Worm (Caenorhabditis elegans) whole organism, mixed stage, embryonic: ENCODE results near the gene Y54F10AR.1.

ENCODE experiments used
- M03D4.4 ChIP-seq: sonication (generic microtip); optimal IDR thresholded peaks from 2 replicates; lab custom pipeline; 2017; ENCODE audit warnings: mild to moderate bottlenecking, missing genetic modification characterization, missing compliant biosample characterization
- bed-3 ChIP-seq: fragments of 200-800 bp; sonication (Bioruptor generic); optimal IDR thresholded peaks from 3 replicates; lab custom pipeline; 2018; ENCODE audit warnings: mild to moderate bottlenecking, missing genetic modification characterization, moderate library complexity, missing compliant biosample characterization
- blmp-1 ChIP-seq: fragments of 150-350 bp; optimal IDR thresholded peaks from 2 replicates; lab custom pipeline; 2014; ENCODE audit warnings: missing biosample characterization, missing genetic modification characterization
- ceh-39 ChIP-seq: fragments of 150-350 bp; optimal IDR thresholded peaks from 2 replicates; lab custom pipeline; 2014; ENCODE audit warnings: missing biosample characterization, missing genetic modification characterization
- ceh-43 ChIP-seq: fragments of 200-800 bp; sonication (Bioruptor generic); optimal IDR thresholded peaks from 2 replicates; lab custom pipeline; 2018; ENCODE audit warnings: mild to moderate bottlenecking, missing genetic modification characterization, moderate library complexity, missing compliant biosample characterization
- ceh-83 ChIP-seq: fragments of 200-800 bp; sonication (Bioruptor generic); optimal IDR thresholded peaks from 2 replicates; lab custom pipeline; 2018; ENCODE audit warnings: mild to moderate bottlenecking, missing genetic modification characterization, missing compliant biosample characterization
- ces-1 ChIP-seq: fragments of 150-350 bp; optimal IDR thresholded peaks from 2 replicates; lab custom pipeline; 2014; ENCODE audit warnings: missing biosample characterization, missing genetic modification reagents, missing genetic modification characterization
- cnd-1 ChIP-seq: fragments of 200-800 bp; sonication (Bioruptor generic); optimal IDR thresholded peaks from 2 replicates; lab custom pipeline; 2018; ENCODE audit warnings: mild to moderate bottlenecking, missing genetic modification characterization, missing compliant biosample characterization
- drap-1 ChIP-seq: fragments of 200-800 bp; sonication (Bioruptor generic); optimal IDR thresholded peaks from 3 replicates; lab custom pipeline; 2018; ENCODE audit warnings: mild to moderate bottlenecking, missing genetic modification characterization, missing compliant biosample characterization
- elt-1 ChIP-seq: sonication (generic microtip); optimal IDR thresholded peaks from 2 replicates; lab custom pipeline; 2017; ENCODE audit warnings: missing genetic modification characterization, mild to moderate bottlenecking, missing compliant biosample characterization, antibody characterized with exemption, moderate library complexity, borderline replicate concordance; ENCODE audit not compliant: insufficient read depth
- elt-3 ChIP-seq: fragments of 150-350 bp; optimal IDR thresholded peaks from 2 replicates; lab custom pipeline; 2014; ENCODE audit warnings: missing biosample characterization, missing genetic modification characterization
- flh-1 ChIP-seq: fragments of 200-800 bp; sonication (Bioruptor generic); optimal IDR thresholded peaks from 2 replicates; lab custom pipeline; 2018; ENCODE audit warnings: mild to moderate bottlenecking, missing genetic modification characterization, moderate library complexity, missing compliant biosample characterization
- hlh-1 ChIP-seq: fragments of 150-350 bp; optimal IDR thresholded peaks from 2 replicates; lab custom pipeline; 2014; ENCODE audit warnings: missing biosample characterization, missing genetic modification reagents, missing genetic modification characterization
- lin-13 ChIP-seq: fragments of 150-350 bp; optimal IDR thresholded peaks from 2 replicates; lab custom pipeline; 2014; ENCODE audit warnings: missing biosample characterization, missing genetic modification characterization
- lin-32 ChIP-seq: fragments of 200-800 bp; sonication (Bioruptor generic); optimal IDR thresholded peaks from 2 replicates; lab custom pipeline; 2018; ENCODE audit warnings: mild to moderate bottlenecking, missing genetic modification characterization, missing compliant biosample characterization
- mab-5 ChIP-seq: fragments of 150-350 bp; optimal IDR thresholded peaks from 2 replicates; lab custom pipeline; 2014; ENCODE audit warnings: missing biosample characterization, missing genetic modification characterization
- mep-1 ChIP-seq: fragments of 150-350 bp; optimal IDR thresholded peaks from 2 replicates; lab custom pipeline; 2017; ENCODE audit warnings: missing biosample characterization, missing genetic modification reagents, missing genetic modification characterization, inconsistent platforms
- mls-2 ChIP-seq: sonication (generic microtip); optimal IDR thresholded peaks from 2 replicates; lab custom pipeline; 2016; ENCODE audit warnings: mild to moderate bottlenecking, missing genetic modification characterization, moderate library complexity, missing compliant biosample characterization
- nhr-12 ChIP-seq: fragments of 150-350 bp; optimal IDR thresholded peaks from 2 replicates; lab custom pipeline; 2014; ENCODE audit warnings: missing biosample characterization, missing genetic modification characterization
- nhr-237 ChIP-seq: fragments of 150-350 bp; optimal IDR thresholded peaks from 2 replicates; lab custom pipeline; 2014; ENCODE audit warnings: missing biosample characterization, missing genetic modification characterization
- nhr-28 ChIP-seq: fragments of 150-350 bp; optimal IDR thresholded peaks from 2 replicates; lab custom pipeline; 2014; ENCODE audit warnings: missing biosample characterization, missing genetic modification characterization
- pha-4 ChIP-seq: fragments of 150-350 bp; optimal IDR thresholded peaks from 2 replicates; lab custom pipeline; 2018; ENCODE audit warnings: missing biosample characterization, missing genetic modification reagents, missing genetic modification characterization
- sem-2 ChIP-seq: fragments of 200-800 bp; sonication (Bioruptor generic); optimal IDR thresholded peaks from 2 replicates; lab custom pipeline; 2018; ENCODE audit warnings: mild to moderate bottlenecking, missing genetic modification characterization, missing compliant biosample characterization
- snpc-4 ChIP-seq: fragments of 150-350 bp; optimal IDR thresholded peaks from 2 replicates; lab custom pipeline; 2014; ENCODE audit warnings: missing biosample characterization, missing genetic modification characterization
- sptf-1 ChIP-seq: sonication (generic microtip); optimal IDR thresholded peaks from 2 replicates; lab custom pipeline; 2017; ENCODE audit warnings: mild to moderate bottlenecking, missing genetic modification characterization, moderate library complexity, missing compliant biosample characterization
- unc-39 ChIP-seq: fragments of 150-350 bp; optimal IDR thresholded peaks from 2 replicates; lab custom pipeline; 2014; ENCODE audit warnings: missing biosample characterization, missing genetic modification characterization
- zip-8 ChIP-seq: fragments of 150-350 bp; optimal IDR thresholded peaks from 2 replicates; lab custom pipeline; 2014; ENCODE audit warnings: missing biosample characterization, missing genetic modification characterization
- ztf-11 ChIP-seq: fragments of 150-350 bp; optimal IDR thresholded peaks from 2 replicates; lab custom pipeline; 2014; ENCODE audit warnings: missing biosample characterization, missing genetic modification characterization

Gene Y54F10AR.1

DNA sequence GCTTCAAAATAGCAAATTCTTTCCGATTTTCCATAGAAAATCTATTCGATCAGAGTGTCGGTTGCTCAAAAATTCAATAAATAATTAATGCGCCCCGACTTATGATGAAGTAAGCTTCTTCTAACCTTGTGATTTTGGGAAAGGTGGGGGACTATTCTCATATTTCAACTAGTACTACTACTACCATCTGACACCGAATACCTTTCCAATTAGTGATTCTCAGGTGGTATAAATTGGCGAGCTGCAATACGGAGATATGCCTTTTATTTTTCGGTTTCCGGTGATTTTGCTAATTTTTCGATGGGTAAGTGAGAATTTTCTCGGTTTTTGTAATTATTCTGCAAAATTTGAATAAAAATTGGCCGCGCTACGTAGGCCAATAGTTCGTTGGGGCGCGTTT is 14.1 kb downstream of the Y54F10AR.1 start, which contains the start of gene nhr-239:
nhr-239 (plus strand) TSS at position 301 of the 400 bp plus-strand sequence.
- TF ChIP-seq ceh-43 (GFP tag; lab: Kevin White, UChicago) (no peak), ceh-39 (tag; lab: Kevin White, UChicago) (no peak), lin-32 (GFP tag; lab: Kevin White, UChicago) (no peak), ztf-11 (tag; lab: Kevin White, UChicago) (no peak), hlh-1 (tag; lab: Kevin White, UChicago) (no peak), bed-3 (GFP tag; lab: Kevin White, UChicago) (no peak), mab-5 (no peak), cnd-1 (tag; lab: Kevin White, UChicago) (no peak), snpc-4 (no peak), nhr-28 (tag; lab: Kevin White, UChicago) (no peak), elt-3 (tag; lab: Kevin White, UChicago) (no peak), mls-2 (tag; lab: Kevin White, UChicago) (no peak), zip-8 (no peak), lin-13 (tag; lab: Kevin White, UChicago) (no peak), sptf-1 (no peak), sem-2 (GFP tag; lab: Kevin White, UChicago) (no peak), drap-1 (GFP tag; lab: Kevin White, UChicago) (no peak), unc-39 (tag; lab: Kevin White, UChicago) (no peak)

DNA sequence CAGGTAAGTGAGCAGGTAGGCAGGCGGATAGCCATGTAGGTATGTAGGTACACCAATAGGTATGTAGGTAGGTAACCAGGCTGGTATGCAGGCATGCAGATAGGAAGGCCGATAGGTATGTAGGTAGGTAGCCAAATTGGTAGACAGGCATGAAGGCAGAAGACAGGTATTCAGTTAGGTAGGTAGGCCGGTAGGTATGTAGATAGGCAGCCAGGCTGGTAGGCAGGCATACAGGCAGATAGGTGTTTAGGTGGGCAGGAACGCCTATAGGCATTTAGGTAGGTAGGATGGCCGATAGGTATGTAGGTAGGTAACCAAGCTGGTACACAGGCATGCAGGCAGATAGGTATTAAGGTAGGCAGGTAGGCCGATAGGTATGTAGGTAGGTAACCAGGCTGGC is 14.7 kb downstream of the Y54F10AR.1 start:
- TF ChIP-seq mep-1 (tag; lab: Kevin White, UChicago) = no peak
- TF ChIP-seq flh-1 (GFP tag; lab: Kevin White, UChicago) = no peak
- peak; percentile 51 for TF ChIP-seq sptf-1
- no peak for TF ChIP-seq snpc-4
- no peak for TF ChIP-seq pha-4 (tag; lab: Kevin White, UChicago)
- TF ChIP-seq bed-3 (GFP tag; lab: Kevin White, UChicago) = no peak

DNA sequence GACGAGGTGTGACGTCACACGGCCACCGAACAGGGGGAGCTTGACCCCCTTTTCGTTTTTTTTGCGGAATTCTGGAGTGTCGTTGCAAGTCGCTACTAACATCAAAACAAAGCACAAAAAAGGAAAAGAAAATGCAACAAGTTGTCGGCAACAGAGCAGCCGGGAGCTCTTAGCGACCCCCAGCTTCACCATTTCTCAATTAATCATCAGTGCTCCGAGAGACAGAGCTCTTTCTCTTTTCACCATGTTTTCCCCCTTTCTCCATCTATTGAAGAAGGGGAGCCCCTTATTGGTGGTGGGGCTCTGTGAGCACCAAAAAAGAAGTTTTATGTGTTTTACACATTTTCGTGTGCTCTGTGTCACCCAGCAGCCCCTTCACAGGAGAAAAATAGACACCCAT is 21.9 kb downstream of the Y54F10AR.1 start:
- TF ChIP-seq ceh-43 (GFP tag; lab: Kevin White, UChicago) = no peak
- TF ChIP-seq nhr-237 (tag; lab: Kevin White, UChicago) = no peak
- TF ChIP-seq ztf-11 (tag; lab: Kevin White, UChicago) = no peak
- no peak for TF ChIP-seq bed-3 (GFP tag; lab: Kevin White, UChicago)
- TF ChIP-seq elt-1 (tag; lab: Kevin White, UChicago) = no peak
- TF ChIP-seq nhr-12 (tag; lab: Kevin White, UChicago) = no peak

DNA sequence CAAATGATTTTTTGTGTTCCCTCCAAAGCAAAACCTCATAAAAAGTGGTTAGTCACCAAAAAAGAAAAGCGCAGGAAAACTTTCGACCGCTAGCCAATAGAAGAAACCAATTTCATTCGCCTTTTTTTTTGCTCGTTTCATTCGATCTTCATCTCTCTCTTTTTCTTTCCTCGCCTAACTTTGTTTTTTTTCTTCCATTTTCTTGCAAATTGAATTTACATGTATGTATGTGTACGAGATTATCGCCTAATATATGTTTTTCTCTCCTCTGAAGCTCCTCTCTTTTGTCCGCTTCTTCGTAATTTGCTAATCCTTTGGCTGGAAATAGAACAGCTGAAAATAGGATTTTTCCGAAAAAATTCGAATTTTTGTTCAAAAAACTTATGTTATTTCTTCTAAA is 23.1 kb downstream of the Y54F10AR.1 start:
- TF ChIP-seq bed-3 (GFP tag; lab: Kevin White, UChicago) = no peak
- no peak for TF ChIP-seq sem-2 (GFP tag; lab: Kevin White, UChicago)
- no peak for TF ChIP-seq nhr-237 (tag; lab: Kevin White, UChicago)
- no peak for TF ChIP-seq snpc-4
- TF ChIP-seq mep-1 (tag; lab: Kevin White, UChicago) = no peak
- TF ChIP-seq pha-4 (tag; lab: Kevin White, UChicago) = no peak
- peak; percentile 93 for TF ChIP-seq ces-1

DNA sequence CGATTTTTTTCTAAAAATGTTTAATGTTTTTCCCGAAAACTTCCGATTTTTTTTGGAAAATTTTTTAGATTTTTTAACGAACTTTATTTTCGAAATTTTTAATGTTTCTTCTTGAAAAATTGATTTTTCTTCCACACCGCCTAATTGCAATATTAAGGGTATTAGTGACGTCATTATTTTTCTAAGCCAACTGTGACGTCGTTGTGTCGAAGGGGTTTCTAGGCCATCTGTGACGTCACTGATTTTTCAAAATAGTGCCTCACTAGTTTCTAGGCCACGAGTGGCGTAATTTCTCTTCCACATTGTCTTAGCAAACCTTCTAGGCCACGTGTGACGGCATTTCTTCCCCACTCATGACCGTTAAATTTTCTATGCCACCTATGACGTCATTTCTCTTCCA is 23.5 kb downstream of the Y54F10AR.1 start:
- TF ChIP-seq zip-8 = peak; percentile 94
- TF ChIP-seq nhr-237 (tag; lab: Kevin White, UChicago) = no peak

DNA sequence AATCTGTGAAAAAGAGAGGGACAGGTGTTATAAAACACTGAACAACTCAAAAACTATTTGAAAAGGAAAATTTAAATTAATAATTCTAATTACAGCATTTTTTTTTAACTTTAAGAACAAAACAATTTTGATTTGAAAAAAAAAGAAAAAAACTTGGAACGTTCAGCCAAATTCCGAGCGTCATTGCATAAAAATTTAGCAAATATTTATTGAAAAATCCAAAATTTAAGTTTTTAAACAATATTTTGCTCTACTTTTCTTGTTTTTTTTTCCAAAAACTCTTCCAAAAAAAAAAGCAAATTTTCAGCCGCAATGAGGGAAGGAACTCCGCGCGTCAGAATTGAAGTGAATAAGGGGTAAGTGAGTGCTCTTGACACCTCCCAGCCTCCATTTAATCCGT is 25.9 kb downstream of the Y54F10AR.1 start, which contains the start of gene feh-1:
feh-1 (plus strand) TSS at position 301 of the 400 bp plus-strand sequence.
- TF ChIP-seq mab-5 (no peak), nhr-12 (tag; lab: Kevin White, UChicago) (no peak), ceh-83 (GFP tag; lab: Kevin White, UChicago) (no peak), M03D4.4 (tag; lab: Kevin White, UChicago) (no peak), blmp-1 (tag; lab: Kevin White, UChicago) (no peak), nhr-28 (tag; lab: Kevin White, UChicago) (no peak), elt-1 (tag; lab: Kevin White, UChicago) (no peak)
- TF ChIP-seq, all 35 proteins: peak for 0
